Fruit fly (Drosophila melanogaster) whole organism, embryonic: Measurements from ENCODE around the gene CG34453.
A peak's percentile ranks its signal among the peaks of the same experiment; 100 is the strongest.

Source experiments
- BEAF-32 ChIP-seq: fragments of 200-800 bp; sonication (Bioruptor generic); optimal IDR thresholded peaks from 3 replicates; lab custom pipeline; 2017; ENCODE audit warnings: missing biosample characterization, missing genetic modification characterization, mild to moderate bottlenecking, moderate library complexity, missing genetic modification reagents
- Blimp-1 ChIP-seq: fragments of 200-800 bp; sonication (Bioruptor generic); optimal IDR thresholded peaks from 3 replicates; lab custom pipeline; 2018; ENCODE audit warnings: missing biosample characterization, missing genetic modification characterization, mild to moderate bottlenecking, moderate library complexity, missing genetic modification reagents
- CG10274 ChIP-seq: fragments of 200-800 bp; sonication (Bioruptor generic); optimal IDR thresholded peaks from 3 replicates; lab custom pipeline; 2017; ENCODE audit warnings: missing biosample characterization, mild to moderate bottlenecking, missing genetic modification characterization
- CG12155 ChIP-seq: fragments of 200-800 bp; sonication (Bioruptor generic); optimal IDR thresholded peaks from 3 replicates; lab custom pipeline; 2016; ENCODE audit warnings: missing biosample characterization, missing genetic modification characterization
- CG12299 ChIP-seq: fragments of 200-800 bp; sonication (Bioruptor generic); optimal IDR thresholded peaks from 2 replicates; lab custom pipeline; 2018; ENCODE audit warnings: missing biosample characterization, mild to moderate bottlenecking, missing genetic modification characterization
- CG14441 ChIP-seq: fragments of 200-800 bp; sonication (Bioruptor generic); IDR thresholded peaks from 2 replicates; pipeline ENCODE4 v1.3.6; 2022; ENCODE audit warnings: missing biosample characterization, missing genetic modification characterization
- CG15514 ChIP-seq: fragments of 200-800 bp; sonication (Bioruptor generic); optimal IDR thresholded peaks from 3 replicates; lab custom pipeline; 2017; ENCODE audit warnings: missing biosample characterization, missing genetic modification characterization, mild to moderate bottlenecking, moderate library complexity, missing genetic modification reagents
- CG16779 ChIP-seq: fragments of 200-800 bp; sonication (Bioruptor generic); IDR thresholded peaks from 2 replicates; pipeline ENCODE4 v1.3.6; 2022; ENCODE audit warnings: missing biosample characterization, missing genetic modification characterization
- CG16815 ChIP-seq: fragments of 200-800 bp; sonication (Bioruptor generic); optimal IDR thresholded peaks from 3 replicates; lab custom pipeline; 2017; ENCODE audit warnings: missing biosample characterization, mild to moderate bottlenecking, missing genetic modification characterization
- CG17359 ChIP-seq: fragments of 200-800 bp; sonication (Bioruptor generic); optimal IDR thresholded peaks from 3 replicates; lab custom pipeline; 2018; ENCODE audit warnings: missing biosample characterization, mild to moderate bottlenecking, missing genetic modification characterization, moderate library complexity
- CG17361 ChIP-seq: fragments of 200-800 bp; sonication (Bioruptor generic); IDR thresholded peaks from 3 replicates; pipeline ENCODE4 v1.3.6; 2022; ENCODE audit warnings: missing biosample characterization, missing genetic modification characterization
- CG18262 ChIP-seq: fragments of 200-800 bp; optimal IDR thresholded peaks from 3 replicates; lab custom pipeline; 2019; ENCODE audit warnings: missing biosample characterization, mild to moderate bottlenecking, missing genetic modification characterization, moderate library complexity
- CG2116 ChIP-seq: fragments of 200-800 bp; sonication (Bioruptor generic); optimal IDR thresholded peaks from 3 replicates; lab custom pipeline; 2018; ENCODE audit warnings: missing biosample characterization, mild to moderate bottlenecking, missing genetic modification characterization
- CG2678 ChIP-seq: fragments of 200-800 bp; sonication (Bioruptor generic); optimal IDR thresholded peaks from 3 replicates; lab custom pipeline; 2019; ENCODE audit warnings: missing biosample characterization, mild to moderate bottlenecking, missing genetic modification characterization, moderate library complexity
- CG31388 ChIP-seq: fragments of 200-800 bp; sonication (Bioruptor generic); optimal IDR thresholded peaks from 2 replicates; lab custom pipeline; 2016; ENCODE audit warnings: missing biosample characterization, missing genetic modification characterization
- CG32772 ChIP-seq: fragments of 200-800 bp; sonication (Bioruptor generic); IDR thresholded peaks from 2 replicates; pipeline ENCODE4 v1.3.6; 2022; ENCODE audit warnings: missing biosample characterization, missing genetic modification characterization
- CG34224 ChIP-seq: fragments of 200-800 bp; sonication (Bioruptor generic); IDR thresholded peaks from 3 replicates; pipeline ENCODE4 v1.3.6; 2022; ENCODE audit warnings: missing biosample characterization, missing genetic modification characterization; ENCODE audit not compliant: partially characterized antibody
- CG34376 ChIP-seq: fragments of 200-800 bp; sonication (Bioruptor generic); optimal IDR thresholded peaks from 2 replicates; lab custom pipeline; 2018; ENCODE audit warnings: missing biosample characterization, mild to moderate bottlenecking, missing genetic modification characterization
- CG4404 ChIP-seq: fragments of 200-800 bp; sonication (Bioruptor generic); IDR thresholded peaks from 2 replicates; pipeline ENCODE4 v1.3.6; 2022; ENCODE audit warnings: missing biosample characterization, missing genetic modification characterization
- CG4424 ChIP-seq: fragments of 200-800 bp; sonication (Bioruptor generic); optimal IDR thresholded peaks from 3 replicates; lab custom pipeline; 2016; ENCODE audit warnings: missing biosample characterization, missing genetic modification characterization
- CG4820 ChIP-seq: fragments of 200-800 bp; sonication (Bioruptor generic); optimal IDR thresholded peaks from 3 replicates; lab custom pipeline; 2016; ENCODE audit warnings: missing biosample characterization, missing genetic modification characterization
- CG9797 ChIP-seq: fragments of 200-800 bp; sonication (Bioruptor generic); optimal IDR thresholded peaks from 3 replicates; lab custom pipeline; 2018; ENCODE audit warnings: missing biosample characterization, mild to moderate bottlenecking, missing genetic modification characterization
- D19B ChIP-seq: fragments of 200-800 bp; sonication (Bioruptor generic); optimal IDR thresholded peaks from 2 replicates; lab custom pipeline; 2017; ENCODE audit warnings: missing biosample characterization, mild to moderate bottlenecking, missing genetic modification characterization
- Dp ChIP-seq: fragments of 200-800 bp; sonication (Bioruptor generic); optimal IDR thresholded peaks from 2 replicates; lab custom pipeline; 2018; ENCODE audit warnings: missing biosample characterization, mild to moderate bottlenecking, missing genetic modification characterization, moderate library complexity
- MBD-R2 ChIP-seq: fragments of 200-800 bp; sonication (Bioruptor generic); IDR thresholded peaks from 2 replicates; pipeline ENCODE4 v1.3.6; 2022; ENCODE audit warnings: missing biosample characterization, missing genetic modification characterization
- MESR4 ChIP-seq: fragments of 200-800 bp; sonication (Bioruptor generic); optimal IDR thresholded peaks from 2 replicates; lab custom pipeline; 2018; ENCODE audit warnings: missing biosample characterization, mild to moderate bottlenecking, missing genetic modification characterization, moderate library complexity
- Med ChIP-seq: fragments of 200-800 bp; sonication (Bioruptor generic); peaks from one replicate; lab custom pipeline; 2016; ENCODE audit warnings: missing biosample characterization, missing genetic modification characterization, mild to moderate bottlenecking, inconsistent platforms, moderate library complexity
- Sin3A ChIP-seq: fragments of >200 bp; optimal IDR thresholded peaks from 2 replicates; lab custom pipeline; 2018
- Taf1 ChIP-seq: fragments of 200-800 bp; sonication (Bioruptor generic); IDR thresholded peaks from 2 replicates; pipeline ENCODE4 v1.3.6; 2022; ENCODE audit warnings: missing biosample characterization, missing genetic modification characterization
- Usf ChIP-seq: fragments of 200-800 bp; sonication (Bioruptor generic); optimal IDR thresholded peaks from 2 replicates; lab custom pipeline; 2017; ENCODE audit warnings: missing genotype, missing biosample characterization, missing genetic modification characterization
- Xbp1 ChIP-seq: fragments of 200-800 bp; sonication (Bioruptor generic); optimal IDR thresholded peaks from 3 replicates; lab custom pipeline; 2016; ENCODE audit warnings: missing biosample characterization, mild to moderate bottlenecking, missing genetic modification characterization
- ara ChIP-seq: fragments of 200-800 bp; sonication (Bioruptor generic); IDR thresholded peaks from 2 replicates; pipeline ENCODE4 v1.3.6; 2022; ENCODE audit warnings: missing biosample characterization, missing genetic modification characterization
- bbx ChIP-seq: fragments of 200-800 bp; sonication (Bioruptor generic); IDR thresholded peaks from 2 replicates; pipeline ENCODE4 v1.3.6; 2022; ENCODE audit warnings: missing biosample characterization, missing genetic modification characterization; ENCODE audit not compliant: partially characterized antibody
- dmrt99B ChIP-seq: fragments of 200-800 bp; sonication (Bioruptor generic); optimal IDR thresholded peaks from 2 replicates; lab custom pipeline; 2018; ENCODE audit warnings: missing biosample characterization, mild to moderate bottlenecking, missing genetic modification characterization, moderate library complexity
- dpn ChIP-seq, 2 experiments: fragments of 200-800 bp; sonication (Bioruptor generic); optimal IDR thresholded peaks; 3 replicates each; lab custom pipeline; 2016; ENCODE audit warnings: missing biosample characterization in 2 of 2, missing genetic modification characterization in 2 of 2
- gfzf ChIP-seq: fragments of 200-800 bp; sonication (Bioruptor generic); optimal IDR thresholded peaks from 2 replicates; lab custom pipeline; 2016; ENCODE audit warnings: missing biosample characterization, mild to moderate bottlenecking, missing genetic modification characterization, moderate library complexity
- grn ChIP-seq: fragments of 200-800 bp; sonication (Bioruptor generic); optimal IDR thresholded peaks from 3 replicates; lab custom pipeline; 2017; ENCODE audit warnings: missing biosample characterization, missing genetic modification characterization
- pho ChIP-seq: fragments of 200-800 bp; sonication (Bioruptor generic); optimal IDR thresholded peaks from 2 replicates; lab custom pipeline; 2016; ENCODE audit warnings: missing biosample characterization, missing genetic modification characterization
- pzg ChIP-seq: fragments of 200-800 bp; sonication (Bioruptor generic); optimal IDR thresholded peaks from 3 replicates; lab custom pipeline; 2018; ENCODE audit warnings: missing biosample characterization, mild to moderate bottlenecking, missing genetic modification characterization, moderate library complexity
- row ChIP-seq: fragments of 200-800 bp; sonication (Bioruptor generic); IDR thresholded peaks from 3 replicates; pipeline ENCODE4 v1.3.6; 2022; ENCODE audit warnings: missing biosample characterization, missing genetic modification characterization
- sisA ChIP-seq: fragments of 200-800 bp; sonication (Bioruptor generic); IDR thresholded peaks from 2 replicates; pipeline ENCODE4 v1.3.6; 2022; ENCODE audit warnings: missing biosample characterization, missing genetic modification characterization
- sug ChIP-seq: fragments of 200-800 bp; optimal IDR thresholded peaks from 2 replicates; lab custom pipeline; 2019; ENCODE audit warnings: missing biosample characterization, mild to moderate bottlenecking, missing genetic modification characterization, moderate library complexity
- zen2 ChIP-seq: fragments of 200-800 bp; sonication (Bioruptor generic); IDR thresholded peaks from 3 replicates; pipeline ENCODE4 v1.3.6; 2022; ENCODE audit warnings: missing biosample characterization, missing genetic modification characterization; ENCODE audit not compliant: partially characterized antibody

CG34453 gene

DNA sequence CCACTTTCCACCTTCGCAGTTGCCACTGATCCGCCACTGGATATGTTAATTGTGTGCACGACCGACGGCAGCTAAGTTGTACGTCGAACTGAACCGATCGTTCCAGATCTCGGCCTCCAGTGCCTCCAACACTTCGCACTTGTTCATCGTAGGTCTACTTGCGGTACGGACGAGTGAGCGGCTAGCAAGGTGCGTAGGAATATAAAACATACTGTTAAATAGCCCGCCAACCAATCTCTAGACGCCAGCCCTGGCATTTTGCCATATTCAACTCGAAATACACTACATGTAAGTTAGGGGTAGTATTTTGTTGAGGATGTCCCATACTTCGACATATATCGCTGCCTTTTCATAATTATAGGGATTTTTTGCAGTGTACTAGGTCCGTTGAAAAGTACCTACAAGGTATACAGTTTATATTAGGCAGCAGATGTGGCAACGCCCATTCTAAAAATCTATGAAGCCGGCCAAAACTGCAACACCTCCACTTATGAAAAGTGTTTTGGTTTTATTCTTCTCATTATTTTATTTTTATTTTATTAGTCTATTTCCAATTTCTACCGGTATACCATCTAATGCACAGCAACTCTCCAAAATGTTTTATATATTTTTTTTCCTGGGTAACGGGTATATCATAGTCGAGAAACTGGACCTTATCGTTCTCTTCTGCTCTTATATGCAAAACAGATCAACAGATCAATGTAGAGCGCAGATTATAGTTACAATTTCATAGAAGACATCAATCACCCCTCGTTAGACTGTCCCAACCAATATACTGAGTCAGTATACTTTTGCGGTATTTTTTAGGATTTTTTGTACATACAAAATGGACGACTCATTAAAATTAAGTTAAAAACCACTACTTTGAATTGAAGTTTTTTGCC lies 9.9 kb downstream of the CG34453 start, which contains the start of the genes pyx and CG33229 (continued):
- peak; percentile 86 for TF ChIP-seq CG16815 (GFP tag; lab: Kevin White, UChicago)
- TF ChIP-seq CG12155 (GFP tag; lab: Kevin White, UChicago), result peak; percentile 87
- TF ChIP-seq Usf (GFP tag; lab: Kevin White, UChicago), result peak; percentile 86
- no peak for TF ChIP-seq bbx (GFP tag; lab: Robert Waterston, UW)
- peak; percentile 79 for TF ChIP-seq sisA (GFP tag; lab: Robert Waterston, UW)
- peak; percentile 75 for TF ChIP-seq CG10274 (GFP tag; lab: Kevin White, UChicago)
- TF ChIP-seq Blimp-1 (GFP tag; lab: Kevin White, UChicago), result no peak
- no peak; the same call in 1 of the 2 replicates for TF ChIP-seq Taf1 (GFP tag; lab: Robert Waterston, UW)
- TF ChIP-seq Xbp1, result peak; percentile 91

DNA sequence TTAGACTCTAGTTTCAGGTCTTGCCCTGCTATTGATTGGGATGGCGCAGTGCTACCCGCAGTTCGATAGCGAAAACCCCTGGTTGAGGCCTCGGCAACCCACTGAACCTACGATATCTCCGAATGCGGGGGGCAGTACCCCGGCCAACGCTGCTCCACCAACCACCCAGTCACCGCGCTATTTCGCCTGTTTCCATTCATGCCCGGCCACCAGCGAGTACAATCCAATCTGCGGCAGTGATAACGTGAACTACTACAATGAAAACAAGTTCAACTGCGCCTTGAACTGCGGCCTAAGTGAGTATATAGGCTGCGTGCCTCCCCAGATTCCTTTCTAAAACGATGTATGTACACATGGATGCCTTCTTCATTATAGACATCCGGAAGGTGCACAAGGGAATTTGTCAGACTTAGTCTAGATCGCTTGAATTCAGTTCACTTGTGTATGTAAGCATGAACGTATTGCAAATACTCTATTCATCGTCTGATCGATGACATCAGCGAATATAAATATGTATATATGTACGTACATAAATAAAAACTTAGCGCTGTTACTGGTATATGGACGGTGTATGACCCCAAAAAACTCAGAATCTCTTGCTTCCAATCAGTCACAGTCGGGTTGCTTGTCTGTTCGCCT lies 15.6 kb downstream of the CG34453 start, which contains the start of gene CG13877:
CG13877 (plus strand) TSS at position 589 of the 639 bp plus-strand sequence.
- no peak for TF ChIP-seq zen2 (GFP tag; lab: Robert Waterston, UW)
- TF ChIP-seq D19B (GFP tag; lab: Kevin White, UChicago), result no peak
- no peak for TF ChIP-seq CG31388 (GFP tag; lab: Kevin White, UChicago)
- no peak for TF ChIP-seq CG4820 (GFP tag; lab: Kevin White, UChicago)
- no peak for TF ChIP-seq CG14441 (GFP tag; lab: Robert Waterston, UW)
- TF ChIP-seq ara (GFP tag; lab: Robert Waterston, UW), result no peak
- no peak for TF ChIP-seq CG12299 (tag; lab: Kevin White, UChicago)
- no peak for TF ChIP-seq dmrt99B
- no peak for TF ChIP-seq CG2678 (tag; lab: Kevin White, UChicago)
- TF ChIP-seq CG34376 (GFP tag; lab: Kevin White, UChicago), result peak; percentile 11
- peak; percentile 6 for TF ChIP-seq Med (GFP tag; lab: Kevin White, UChicago)
- no peak for TF ChIP-seq dpn (GFP tag; optimal IDR thresholded peaks at IDR 0.05; lab: Kevin White, UChicago)
- TF ChIP-seq CG16779, result no peak
- TF ChIP-seq CG32772 (GFP tag; lab: Robert Waterston, UW), result no peak
- TF ChIP-seq sug (tag; lab: Kevin White, UChicago), result peak; percentile 79
- no peak for TF ChIP-seq pho (GFP tag; lab: Kevin White, UChicago)
- no peak for TF ChIP-seq CG18262

DNA sequence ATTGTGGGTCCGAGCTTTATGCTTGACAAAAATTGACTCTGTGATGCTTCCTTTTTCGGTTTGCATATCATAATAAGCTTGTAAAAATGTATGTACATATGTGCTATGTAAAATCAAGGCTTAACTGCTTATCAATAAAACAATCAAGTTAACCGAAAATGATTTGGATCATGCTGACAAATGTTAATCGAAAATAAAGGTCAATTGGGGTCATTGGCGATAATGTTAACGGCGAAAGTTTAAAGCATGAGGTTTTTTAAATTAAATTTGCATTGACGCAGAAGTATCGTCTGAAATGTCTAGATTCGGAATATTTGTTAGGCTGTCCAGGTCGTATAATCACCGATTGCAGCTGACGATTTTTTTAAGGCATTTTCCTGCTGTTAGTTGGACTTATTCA lies 16.8 kb downstream of the CG34453 start, which contains the start of gene Kaz1-ORFB:
Kaz1-ORFB (plus strand) TSS at position 301 of the 400 bp plus-strand sequence.
- TF ChIP-seq grn (GFP tag; lab: Kevin White, UChicago), result no peak

DNA sequence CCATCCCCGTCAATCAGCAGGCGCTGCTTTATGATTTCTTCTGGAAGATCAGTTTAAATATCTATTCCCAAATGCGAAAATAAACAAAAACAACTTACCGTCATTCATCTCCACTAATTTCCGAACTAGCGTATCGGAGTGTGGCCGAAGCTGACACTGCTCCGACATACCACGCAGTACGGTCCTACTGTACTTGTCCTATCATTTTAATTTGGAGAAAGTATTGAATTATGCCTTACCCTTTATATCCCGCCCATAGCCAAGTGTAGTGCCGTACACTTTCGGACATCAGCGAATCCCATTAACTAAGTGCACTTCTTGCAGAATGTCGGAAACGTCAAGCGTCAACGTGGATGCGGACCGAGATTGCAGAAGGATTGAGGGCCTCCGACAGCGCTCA lies 20.6 kb downstream of the CG34453 start, which contains the start of the genes thoc7 and Dis3l2:
thoc7 (minus strand) TSS at position 168 of the 400 bp plus-strand sequence.
Dis3l2 (plus strand) TSS at position 190 of the 400 bp plus-strand sequence.
- TF ChIP-seq BEAF-32 (GFP tag; lab: Kevin White, UChicago) (peak; percentile 24), MESR4 (peak; percentile 80), row (GFP tag; lab: Robert Waterston, UW) (0 out of 3 replicates have a peak, but pooled peaks have one; percentile 13), CG4404 (GFP tag; lab: Robert Waterston, UW) (no peak), MBD-R2 (GFP tag; lab: Robert Waterston, UW) (peak; percentile 80), CG15514 (GFP tag; lab: Kevin White, UChicago) (peak; percentile 32), CG17361 (GFP tag; lab: Robert Waterston, UW) (no peak), Dp (GFP tag; lab: Kevin White, UChicago) (peak; percentile 11), gfzf (peak; percentile 87), CG9797 (GFP tag; lab: Kevin White, UChicago) (peak; percentile 79), CG17359 (tag; lab: Kevin White, UChicago) (no peak), CG4424 (GFP tag; lab: Kevin White, UChicago) (no peak), Sin3A (lab: Kevin White, UChicago) (peak; percentile 40), CG34224 (GFP tag; lab: Robert Waterston, UW) (peak; percentile 39; the same call in 1 of the 3 replicates), CG2116 (GFP tag; lab: Kevin White, UChicago) (peak; percentile 10), pzg (peak; percentile 61)
